Fruit fly (Drosophila melanogaster): ENCODE data around the gene mAChR-B.

Gene mAChR-B

DNA sequence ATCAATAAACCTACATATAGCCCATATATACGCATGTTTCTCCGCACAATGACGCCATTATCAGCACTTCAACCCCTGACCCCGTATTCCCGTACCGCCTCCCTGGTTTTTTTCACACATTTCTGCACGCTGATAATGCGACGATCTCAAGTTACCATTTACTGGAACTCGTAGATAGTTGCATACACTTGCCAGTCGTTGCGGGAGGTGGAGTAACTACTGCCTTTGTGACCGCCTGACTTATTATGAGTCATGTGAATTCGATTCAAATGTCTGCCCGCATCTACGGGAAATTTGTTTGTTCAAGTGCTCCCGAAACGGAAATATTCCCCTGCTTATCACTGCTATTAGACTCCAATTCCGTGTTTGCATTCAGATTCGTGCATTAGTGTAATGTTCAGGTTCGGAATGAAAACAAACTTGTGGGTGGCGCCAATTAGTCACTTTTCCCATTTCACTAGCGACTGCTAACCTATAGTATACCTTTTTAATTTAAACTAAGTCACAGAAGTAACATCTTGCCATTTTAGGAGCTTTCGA lies 68.1 kb downstream of the mAChR-B start:
- no peak for TF ChIP-seq Rel (GFP tag; optimal IDR thresholded peaks at IDR 0.05)
- TF ChIP-seq Rel (tag; optimal IDR thresholded peaks at IDR 0.05): peak; percentile 38
- peak; percentile 4 for TF ChIP-seq Hr83 (GFP tag; optimal IDR thresholded peaks at IDR 0.05; ENCODE audit: poor library complexity, severe bottlenecking)
- TF ChIP-seq sv (GFP tag; optimal IDR thresholded peaks at IDR 0.05): no peak
- TF ChIP-seq Jra (GFP tag; optimal IDR thresholded peaks at IDR 0.05): peak; percentile 31

DNA sequence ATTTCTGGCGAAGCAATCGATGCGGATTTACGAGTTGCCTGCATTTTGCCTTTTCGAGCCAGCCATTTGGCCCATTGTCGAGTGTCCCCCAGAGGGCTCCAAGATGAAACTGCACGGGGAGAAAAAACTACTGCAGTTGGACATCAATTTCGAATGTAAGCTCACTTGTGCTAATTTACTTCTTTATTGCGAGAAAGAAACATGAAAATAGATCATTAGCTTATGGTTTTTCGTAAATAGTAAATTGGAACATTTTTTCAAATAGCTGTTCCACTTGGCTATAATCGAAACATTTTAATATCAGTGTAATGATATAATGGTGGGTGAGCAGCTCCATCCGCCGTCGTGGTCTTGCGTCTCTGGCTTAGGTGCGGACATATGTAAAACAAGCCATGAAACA lies 73.3 kb downstream of the mAChR-B start:
- no peak for TF ChIP-seq dmrt93B (GFP tag; optimal IDR thresholded peaks at IDR 0.05)
- no peak for TF ChIP-seq Hr83 (GFP tag; optimal IDR thresholded peaks at IDR 0.05; ENCODE audit: poor library complexity, severe bottlenecking)
- no peak for TF ChIP-seq Abd-B (GFP tag; optimal IDR thresholded peaks at IDR 0.05)
- no peak for TF ChIP-seq sv (GFP tag; optimal IDR thresholded peaks at IDR 0.05)
- TF ChIP-seq foxo (GFP tag; optimal IDR thresholded peaks at IDR 0.05): peak in 1 of 2 experiments; percentile 57
- no peak for TF ChIP-seq Hr78 (GFP tag; optimal IDR thresholded peaks at IDR 0.05)
- no peak for TF ChIP-seq CG9705 (GFP tag; optimal IDR thresholded peaks at IDR 0.05)
- no peak for TF ChIP-seq Dfd (GFP tag; optimal IDR thresholded peaks at IDR 0.05)
- TF ChIP-seq Dif (GFP tag; optimal IDR thresholded peaks at IDR 0.05; ENCODE audit: partially characterized antibody): no peak
- no peak for TF ChIP-seq Vsx2 (GFP tag; optimal IDR thresholded peaks at IDR 0.05; ENCODE audit: partially characterized antibody)
- no peak for TF ChIP-seq Mio (GFP tag; optimal IDR thresholded peaks at IDR 0.05)
- peak; percentile 47 for TF ChIP-seq fru (GFP tag; optimal IDR thresholded peaks at IDR 0.05)
- peak; percentile 42 for TF ChIP-seq rgr (GFP tag; optimal IDR thresholded peaks at IDR 0.05)
- no peak for TF ChIP-seq Jra (GFP tag; optimal IDR thresholded peaks at IDR 0.05)
- peak; percentile 33 for TF ChIP-seq HLH106 (tag; optimal IDR thresholded peaks at IDR 0.05)
- no peak for TF ChIP-seq lola (GFP tag; optimal IDR thresholded peaks at IDR 0.05)
- TF ChIP-seq dsf (GFP tag; optimal IDR thresholded peaks at IDR 0.05; ENCODE audit: borderline replicate concordance): no peak
- no peak for TF ChIP-seq Rel (GFP tag; optimal IDR thresholded peaks at IDR 0.05)
- no peak for TF ChIP-seq Rel (tag; optimal IDR thresholded peaks at IDR 0.05)
- no peak for TF ChIP-seq woc (GFP tag; optimal IDR thresholded peaks at IDR 0.05)
- TF ChIP-seq h (GFP tag; optimal IDR thresholded peaks at IDR 0.05): peak; percentile 57
- no peak for TF ChIP-seq N (GFP tag; optimal IDR thresholded peaks at IDR 0.05)
- peak; percentile 37 for TF ChIP-seq br (GFP tag; optimal IDR thresholded peaks at IDR 0.05)
- TF ChIP-seq pan (optimal IDR thresholded peaks at IDR 0.05): no peak
- no peak for TF ChIP-seq usp (GFP tag; optimal IDR thresholded peaks at IDR 0.05)
- no peak for TF ChIP-seq GATAd (GFP tag; optimal IDR thresholded peaks at IDR 0.05)
- TF ChIP-seq CrebA (GFP tag; optimal IDR thresholded peaks at IDR 0.05; ENCODE audit: borderline replicate concordance): no peak
- no peak for TF ChIP-seq brk (GFP tag; optimal IDR thresholded peaks at IDR 0.05)
- TF ChIP-seq jim (GFP tag; optimal IDR thresholded peaks at IDR 0.05): no peak
- no peak for TF ChIP-seq CG32264 (GFP tag; optimal IDR thresholded peaks at IDR 0.05)
- TF ChIP-seq Sp1 (GFP tag; optimal IDR thresholded peaks at IDR 0.05): peak; percentile 4
- TF ChIP-seq ey (GFP tag; optimal IDR thresholded peaks at IDR 0.05): peak; percentile 52
- TF ChIP-seq psq (GFP tag; optimal IDR thresholded peaks at IDR 0.05): peak; percentile 23
- no peak for TF ChIP-seq Myc (optimal IDR thresholded peaks at IDR 0.05)
- peak; percentile 22 for TF ChIP-seq OdsH (GFP tag; optimal IDR thresholded peaks at IDR 0.05)
- no peak for TF ChIP-seq sage (GFP tag; optimal IDR thresholded peaks at IDR 0.05)
- no peak for TF ChIP-seq Hnf4 (GFP tag; optimal IDR thresholded peaks at IDR 0.05)
- TF ChIP-seq dl (GFP tag; optimal IDR thresholded peaks at IDR 0.05; ENCODE audit: insufficient read depth in 1 of 2, partially characterized antibody in 2 of 2): no peak
- no peak for TF ChIP-seq tai (GFP tag; optimal IDR thresholded peaks at IDR 0.05)

DNA sequence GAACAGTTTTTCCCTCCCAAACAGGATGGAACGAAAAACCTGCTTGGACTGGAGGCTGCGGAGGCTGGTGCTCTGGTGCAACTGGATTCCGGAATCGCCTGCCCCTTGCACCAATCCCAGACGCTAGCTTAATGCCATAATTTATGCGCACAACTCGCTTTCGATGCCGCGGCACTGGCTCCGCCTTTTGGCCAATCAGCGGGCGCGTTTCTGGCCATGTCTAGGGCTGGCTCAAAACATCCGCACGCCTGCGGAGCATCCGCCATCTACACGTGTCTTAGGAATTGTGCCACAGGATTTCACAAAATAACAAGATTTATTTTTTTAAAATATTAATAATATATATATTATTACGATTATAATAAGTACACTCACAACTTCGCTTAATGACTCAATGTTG lies 75.5 kb downstream of the mAChR-B start:
- TF ChIP-seq Dif (GFP tag; optimal IDR thresholded peaks at IDR 0.05; ENCODE audit: partially characterized antibody) (peak; percentile 32), foxo (GFP tag; optimal IDR thresholded peaks at IDR 0.05) (no peak)

Measured in whole organism, wandering third instar larva.